Fruit fly (Drosophila melanogaster) whole organism, pupa: ENCODE measurements around the gene CG8945.
A peak's percentile ranks its signal among the peaks of the same experiment; 100 is the strongest.

Experiments
- CG10348 ChIP-seq: fragments of 200-800 bp; sonication (Bioruptor generic); IDR thresholded peaks from 2 replicates; pipeline ENCODE4 v1.3.6; 2022; ENCODE audit warnings: missing biosample characterization, missing genetic modification characterization
- CG12605 ChIP-seq: fragments of 200-800 bp; sonication (Bioruptor generic); IDR thresholded peaks from 2 replicates; pipeline ENCODE4 v1.3.6; 2022; ENCODE audit warnings: missing biosample characterization, missing genetic modification characterization
- CG13204 ChIP-seq: fragments of 200-800 bp; sonication (Bioruptor generic); optimal IDR thresholded peaks from 2 replicates; lab custom pipeline; 2018; ENCODE audit warnings: missing biosample characterization, mild to moderate bottlenecking, missing genetic modification characterization, moderate library complexity
- CG14655 ChIP-seq: fragments of 200-800 bp; sonication (Bioruptor generic); optimal IDR thresholded peaks from 3 replicates; lab custom pipeline; 2017; ENCODE audit warnings: mild to moderate bottlenecking, missing biosample characterization, missing genetic modification reagents, missing genetic modification characterization
- CG15710 ChIP-seq: fragments of 200-800 bp; sonication (Bioruptor generic); optimal IDR thresholded peaks from 2 replicates; lab custom pipeline; 2018; ENCODE audit warnings: missing biosample characterization, mild to moderate bottlenecking, missing genetic modification characterization, moderate library complexity
- CG17806 ChIP-seq: fragments of 200-800 bp; sonication (Bioruptor generic); optimal IDR thresholded peaks from 2 replicates; lab custom pipeline; 2018; ENCODE audit warnings: missing biosample characterization, mild to moderate bottlenecking, missing genetic modification characterization, moderate library complexity
- CG32121 ChIP-seq: fragments of 200-800 bp; sonication (Bioruptor generic); IDR thresholded peaks from 2 replicates; pipeline ENCODE4 v1.3.6; 2022; ENCODE audit warnings: missing biosample characterization, missing genetic modification characterization
- CG34367 ChIP-seq: fragments of 200-800 bp; sonication (Bioruptor generic); optimal IDR thresholded peaks from 2 replicates; lab custom pipeline; 2018; ENCODE audit warnings: missing biosample characterization, mild to moderate bottlenecking, missing genetic modification characterization
- CG4496 ChIP-seq: fragments of 200-800 bp; sonication (Bioruptor generic); IDR thresholded peaks from 3 replicates; pipeline ENCODE4 v1.3.6; 2022; ENCODE audit warnings: missing biosample characterization, missing genetic modification characterization
- CG8159 ChIP-seq: fragments of 200-800 bp; sonication (Bioruptor generic); optimal IDR thresholded peaks from 3 replicates; lab custom pipeline; 2018; ENCODE audit warnings: missing biosample characterization, mild to moderate bottlenecking, missing genetic modification characterization, moderate library complexity
- CG8301 ChIP-seq: fragments of 200-800 bp; sonication (Bioruptor generic); optimal IDR thresholded peaks from 2 replicates; lab custom pipeline; 2018; ENCODE audit warnings: missing biosample characterization, mild to moderate bottlenecking, missing genetic modification characterization
- CG9948 ChIP-seq: fragments of 200-800 bp; sonication (Bioruptor generic); optimal IDR thresholded peaks from 2 replicates; lab custom pipeline; 2018; ENCODE audit warnings: missing biosample characterization, mild to moderate bottlenecking, missing genetic modification characterization, moderate library complexity
- D1 ChIP-seq: fragments of 200-800 bp; sonication (Bioruptor generic); optimal IDR thresholded peaks from 2 replicates; lab custom pipeline; 2018; ENCODE audit warnings: missing biosample characterization, mild to moderate bottlenecking, missing genetic modification characterization, moderate library complexity
- EcR ChIP-seq: fragments of 200-800 bp; sonication (Bioruptor generic); optimal IDR thresholded peaks from 3 replicates; lab custom pipeline; 2019; ENCODE audit warnings: missing biosample characterization, missing genetic modification characterization, mild to moderate bottlenecking, moderate library complexity, missing genetic modification reagents
- Ets98B ChIP-seq: fragments of 200-800 bp; sonication (Bioruptor generic); IDR thresholded peaks from 2 replicates; pipeline ENCODE4 v1.3.6; 2022; ENCODE audit warnings: missing biosample characterization, missing genetic modification characterization
- Pif1A ChIP-seq: fragments of 200-800 bp; sonication (Bioruptor generic); optimal IDR thresholded peaks from 3 replicates; lab custom pipeline; 2016; ENCODE audit warnings: missing biosample characterization, missing genetic modification characterization
- Pif1B ChIP-seq: fragments of 200-800 bp; sonication (Bioruptor generic); optimal IDR thresholded peaks from 3 replicates; lab custom pipeline; 2016; ENCODE audit warnings: missing biosample characterization, missing genetic modification characterization
- Snoo ChIP-seq: fragments of 200-800 bp; sonication (Bioruptor generic); optimal IDR thresholded peaks from 3 replicates; lab custom pipeline; 2017; ENCODE audit warnings: missing biosample characterization, mild to moderate bottlenecking, missing genetic modification characterization, inconsistent platforms
- fd96Ca ChIP-seq: fragments of 200-800 bp; sonication (Bioruptor generic); IDR thresholded peaks from 3 replicates; pipeline ENCODE4 v1.3.6; 2022; ENCODE audit warnings: missing biosample characterization, missing genetic modification characterization
- gl ChIP-seq: fragments of 200-800 bp; sonication (Bioruptor generic); optimal IDR thresholded peaks from 2 replicates; lab custom pipeline; 2018; ENCODE audit warnings: missing biosample characterization, mild to moderate bottlenecking, missing genetic modification characterization
- rn ChIP-seq: fragments of 200-800 bp; sonication (Bioruptor generic); IDR thresholded peaks from 2 replicates; pipeline ENCODE4 v1.3.6; 2022; ENCODE audit warnings: missing biosample characterization, missing genetic modification characterization

CG8945 gene

dm6 chrX:17107401-17107916, 20.0 kb upstream of the CG8945 start, which contains the start of gene CG5004:
Gene CG5004, plus strand, starts transcription at chrX:17107582.
- no peak for TF ChIP-seq fd96Ca (GFP tag; lab: Robert Waterston, UW)
- TF ChIP-seq CG13204 (GFP tag; lab: Kevin White, UChicago): peak; percentile 29
- no peak for TF ChIP-seq CG8301 (tag; lab: Kevin White, UChicago)
- peak; percentile 62 for TF ChIP-seq EcR (GFP tag; lab: Kevin White, UChicago)
- TF ChIP-seq gl (tag; lab: Kevin White, UChicago): peak; percentile 11
- peak; percentile 26; the same call in 1 of the 2 replicates for TF ChIP-seq Ets98B (GFP tag; lab: Robert Waterston, UW)
- no peak for TF ChIP-seq rn
- peak; percentile 10 for TF ChIP-seq CG15710 (tag; lab: Kevin White, UChicago)

- TF ChIP-seq CG15710 (tag; lab: Kevin White, UChicago): no peak
- no peak for TF ChIP-seq Pif1A (GFP tag; lab: Kevin White, UChicago)
- no peak for TF ChIP-seq CG4496 (GFP tag; lab: Robert Waterston, UW)
- no peak for TF ChIP-seq rn
- no peak for TF ChIP-seq CG13204 (GFP tag; lab: Kevin White, UChicago)
- TF ChIP-seq CG14655 (GFP tag; lab: Kevin White, UChicago): no peak
- no peak for TF ChIP-seq CG17806 (tag; lab: Kevin White, UChicago)
- TF ChIP-seq CG10348 (GFP tag; lab: Robert Waterston, UW): no peak
- no peak for TF ChIP-seq Snoo
- TF ChIP-seq, all 21 proteins: peak for 0
These were observed 18.8 kb upstream of the CG8945 start for dm6 chrX:17106153-17106700.

dm6 chrX:17105707-17106106, 18.2 kb upstream of the CG8945 start, which contains the start of gene Arpc3B:
Gene Arpc3B, minus strand, starts transcription at chrX:17105852.
- no peak for TF ChIP-seq CG13204 (GFP tag; lab: Kevin White, UChicago)
- no peak for TF ChIP-seq CG8159 (tag; lab: Kevin White, UChicago)

- TF ChIP-seq CG8159 (tag; lab: Kevin White, UChicago): no peak
- TF ChIP-seq, all 21 proteins: peak for 0
These were observed 6.5 kb upstream of the CG8945 start for dm6 chrX:17093900-17094446.

dm6 chrX:17093431-17093830, 6.0 kb upstream of the CG8945 start:
- TF ChIP-seq Ets98B (GFP tag; lab: Robert Waterston, UW) (no peak), CG34367 (tag; lab: Kevin White, UChicago) (no peak), Pif1B (no peak), EcR (GFP tag; lab: Kevin White, UChicago) (no peak), gl (tag; lab: Kevin White, UChicago) (no peak), rn (no peak), CG4496 (GFP tag; lab: Robert Waterston, UW) (0 out of 3 replicates have a peak, but pooled peaks have one; percentile 22), fd96Ca (GFP tag; lab: Robert Waterston, UW) (peak; percentile 17; the same call in 1 of the 3 replicates)

- TF ChIP-seq rn: no peak
- TF ChIP-seq CG17806 (tag; lab: Kevin White, UChicago): peak; percentile 57
- peak; percentile 79 for TF ChIP-seq CG8159 (tag; lab: Kevin White, UChicago)
- peak; percentile 53 for TF ChIP-seq CG32121 (GFP tag; lab: Robert Waterston, UW)
- TF ChIP-seq fd96Ca (GFP tag; lab: Robert Waterston, UW): peak; percentile 42; the same call in 1 of the 3 replicates
- TF ChIP-seq Pif1A (GFP tag; lab: Kevin White, UChicago): peak; percentile 9
- peak; percentile 62 for TF ChIP-seq CG9948 (tag; lab: Kevin White, UChicago)
- peak; percentile 75 for TF ChIP-seq Snoo
- TF ChIP-seq Pif1B: peak; percentile 45
- TF ChIP-seq CG10348 (GFP tag; lab: Robert Waterston, UW): no peak
- TF ChIP-seq Ets98B (GFP tag; lab: Robert Waterston, UW): no peak
- TF ChIP-seq CG15710 (tag; lab: Kevin White, UChicago): peak; percentile 72
- TF ChIP-seq CG4496 (GFP tag; lab: Robert Waterston, UW): peak; percentile 62; the same call in 2 of the 3 replicates
- TF ChIP-seq CG8301 (tag; lab: Kevin White, UChicago): peak; percentile 66
- TF ChIP-seq EcR (GFP tag; lab: Kevin White, UChicago): no peak
- no peak for TF ChIP-seq gl (tag; lab: Kevin White, UChicago)
- peak; percentile 75 for TF ChIP-seq CG14655 (GFP tag; lab: Kevin White, UChicago)
- TF ChIP-seq D1 (tag; lab: Kevin White, UChicago): peak; percentile 49
- TF ChIP-seq CG13204 (GFP tag; lab: Kevin White, UChicago): peak; percentile 12
- peak; percentile 43 for TF ChIP-seq CG34367 (tag; lab: Kevin White, UChicago)
- TF ChIP-seq CG12605 (GFP tag; lab: Robert Waterston, UW): 0 out of 2 replicates have a peak, but pooled peaks have one; percentile 21
- TF ChIP-seq, all 21 proteins: peak for 16
These were observed 3.8 kb upstream of the CG8945 start, which contains the start of the genes CG16700 and CG4991 for dm6 chrX:17091062-17091904. Gene CG16700, plus strand, starts transcription at chrX:17091854. Gene CG4991, plus strand, starts transcription at chrX:17091854.
